Fruit fly (Drosophila melanogaster) whole organism, wandering third instar larva: ENCODE measurements around the gene RYa-R.

Experiments
- CG32264 ChIP-seq: fragments of 200-800 bp; sonication (Bioruptor generic); optimal IDR thresholded peaks from 2 replicates; lab custom pipeline; 2016; ENCODE audit warnings: missing biosample characterization, missing genetic modification characterization
- CG9705 ChIP-seq: fragments of 200-800 bp; sonication (Bioruptor generic); optimal IDR thresholded peaks from 2 replicates; lab custom pipeline; 2018; ENCODE audit warnings: missing biosample characterization, mild to moderate bottlenecking, missing genetic modification characterization
- CrebA ChIP-seq: fragments of 200-800 bp; sonication (Bioruptor generic); optimal IDR thresholded peaks from 2 replicates; lab custom pipeline; 2016; ENCODE audit warnings: missing biosample characterization, mild to moderate bottlenecking, missing genetic modification characterization, borderline replicate concordance
- Dfd ChIP-seq: fragments of >200 bp; optimal IDR thresholded peaks from 2 replicates; lab custom pipeline; 2017; ENCODE audit warnings: missing biosample characterization, missing genetic modification characterization
- Dif ChIP-seq: fragments of 200-275, 200-300 bp; sonication (Bioruptor generic); optimal IDR thresholded peaks from 2 replicates; lab custom pipeline; 2018; ENCODE audit warnings: missing biosample characterization, missing genetic modification characterization; ENCODE audit not compliant: partially characterized antibody
- GATAd ChIP-seq: sonication (Bioruptor generic); optimal IDR thresholded peaks from 2 replicates; lab custom pipeline; 2016; ENCODE audit warnings: missing biosample characterization, missing genetic modification characterization
- HLH106 ChIP-seq: fragments of 200-800 bp; optimal IDR thresholded peaks from 3 replicates; lab custom pipeline; 2019; ENCODE audit warnings: missing biosample characterization, mild to moderate bottlenecking, missing genetic modification characterization, moderate library complexity
- Hnf4 ChIP-seq: fragments of 200-800 bp; sonication (Bioruptor generic); optimal IDR thresholded peaks from 2 replicates; lab custom pipeline; 2016; ENCODE audit warnings: missing biosample characterization, mild to moderate bottlenecking, missing genetic modification characterization
- Hr78 ChIP-seq: fragments of >200 bp; optimal IDR thresholded peaks from 2 replicates; lab custom pipeline; 2017; ENCODE audit warnings: missing biosample characterization, missing genetic modification characterization
- Hr83 ChIP-seq: fragments of 200-300 bp; sonication (Bioruptor generic); optimal IDR thresholded peaks from 2 replicates; lab custom pipeline; 2016; ENCODE audit warnings: missing biosample characterization, mild to moderate bottlenecking, missing genetic modification characterization, moderate library complexity; ENCODE audit not compliant: poor library complexity, severe bottlenecking
- Jra ChIP-seq: sonication (Bioruptor generic); optimal IDR thresholded peaks from 2 replicates; lab custom pipeline; 2016; ENCODE audit warnings: missing biosample characterization, missing genetic modification characterization
- Myc ChIP-seq: fragments of >200 bp; optimal IDR thresholded peaks from 2 replicates; lab custom pipeline; 2017
- N ChIP-seq: fragments of >200 bp; optimal IDR thresholded peaks from 2 replicates; lab custom pipeline; 2018; ENCODE audit warnings: missing biosample characterization, missing external identifiers, missing genetic modification characterization
- OdsH ChIP-seq: fragments of 200-800 bp; sonication (Bioruptor generic); optimal IDR thresholded peaks from 2 replicates; lab custom pipeline; 2016; ENCODE audit warnings: missing biosample characterization, mild to moderate bottlenecking, missing genetic modification characterization
- Rel ChIP-seq, 2 experiments: fragments of 200-800 bp; sonication (Bioruptor generic) in 1 of 2; optimal IDR thresholded peaks; 2 replicates in 1 of 2; 3 replicates in 1 of 2; lab custom pipeline; 2016 to 2019; ENCODE audit warnings: mild to moderate bottlenecking in 2 of 2, missing biosample characterization in 2 of 2, missing genetic modification characterization in 2 of 2, moderate library complexity in 1 of 2
- Sp1 ChIP-seq: fragments of 200-800 bp; sonication (Bioruptor generic); optimal IDR thresholded peaks from 3 replicates; lab custom pipeline; 2019; ENCODE audit warnings: missing biosample characterization, mild to moderate bottlenecking, missing genetic modification characterization, moderate library complexity
- Vsx2 ChIP-seq: fragments of 200-300, 225-300 bp; sonication (Bioruptor generic); optimal IDR thresholded peaks from 2 replicates; lab custom pipeline; 2018; ENCODE audit warnings: missing biosample characterization, missing genetic modification characterization; ENCODE audit not compliant: partially characterized antibody
- br ChIP-seq: fragments of 200-800 bp; sonication (Bioruptor generic); optimal IDR thresholded peaks from 2 replicates; lab custom pipeline; 2016; ENCODE audit warnings: missing biosample characterization, missing genetic modification characterization
- brk ChIP-seq: fragments of 200-800 bp; sonication (Bioruptor generic); optimal IDR thresholded peaks from 2 replicates; lab custom pipeline; 2016; ENCODE audit warnings: missing biosample characterization, mild to moderate bottlenecking, missing genetic modification characterization
- dl ChIP-seq, 2 experiments: fragments of 175-275, 200-275 bp in 1 of 2; fragments of 200-275 bp in 1 of 2; sonication (Bioruptor generic); optimal IDR thresholded peaks; lab custom pipeline; 2018; ENCODE audit warnings: mild to moderate bottlenecking in 2 of 2, missing biosample characterization in 2 of 2, missing genetic modification characterization in 2 of 2, moderate library complexity in 2 of 2; ENCODE audit not compliant: partially characterized antibody in 2 of 2, insufficient read depth in 1 of 2
- dmrt93B ChIP-seq: fragments of 200-800 bp; sonication (Bioruptor generic); optimal IDR thresholded peaks from 2 replicates; lab custom pipeline; 2018; ENCODE audit warnings: missing biosample characterization, mild to moderate bottlenecking, missing genetic modification characterization
- foxo ChIP-seq, 2 experiments: fragments of 200-800 bp; sonication (Bioruptor generic); optimal IDR thresholded peaks; 2 replicates in 1 of 2; 3 replicates in 1 of 2; lab custom pipeline; 2016 to 2017; ENCODE audit warnings: missing biosample characterization in 2 of 2, missing genetic modification characterization in 2 of 2
- fru ChIP-seq: fragments of 200-800 bp; sonication (Bioruptor generic); optimal IDR thresholded peaks from 3 replicates; lab custom pipeline; 2016; ENCODE audit warnings: missing biosample characterization, mild to moderate bottlenecking, missing genetic modification characterization
- h ChIP-seq: fragments of 200-800 bp; sonication (Bioruptor generic); optimal IDR thresholded peaks from 3 replicates; lab custom pipeline; 2016; ENCODE audit warnings: missing biosample characterization, mild to moderate bottlenecking, missing genetic modification characterization
- jim ChIP-seq: fragments of 175-275, 200-325 bp; sonication (Bioruptor generic); optimal IDR thresholded peaks from 2 replicates; lab custom pipeline; 2016; ENCODE audit warnings: missing biosample characterization, mild to moderate bottlenecking, missing genetic modification characterization
- lola ChIP-seq: fragments of >200 bp; optimal IDR thresholded peaks from 2 replicates; lab custom pipeline; 2017; ENCODE audit warnings: missing biosample characterization, missing genetic modification characterization
- pan ChIP-seq: fragments of >200 bp; optimal IDR thresholded peaks from 2 replicates; lab custom pipeline; 2017
- psq ChIP-seq: fragments of 200-800 bp; sonication (Bioruptor generic); optimal IDR thresholded peaks from 3 replicates; lab custom pipeline; 2017; ENCODE audit warnings: missing biosample characterization, mild to moderate bottlenecking, missing genetic modification characterization, moderate library complexity
- rgr ChIP-seq: fragments of 200-800 bp; sonication (Bioruptor generic); optimal IDR thresholded peaks from 3 replicates; lab custom pipeline; 2016; ENCODE audit warnings: missing biosample characterization, mild to moderate bottlenecking, missing genetic modification characterization
- sage ChIP-seq: fragments of 200-800 bp; sonication (Bioruptor generic); optimal IDR thresholded peaks from 2 replicates; lab custom pipeline; 2016; ENCODE audit warnings: missing biosample characterization, mild to moderate bottlenecking, missing genetic modification characterization
- sv ChIP-seq: fragments of 200-800 bp; sonication (Bioruptor generic); optimal IDR thresholded peaks from 3 replicates; lab custom pipeline; 2016; ENCODE audit warnings: missing biosample characterization, missing genetic modification characterization
- tai ChIP-seq: sonication (Bioruptor generic); optimal IDR thresholded peaks from 2 replicates; lab custom pipeline; 2016; ENCODE audit warnings: missing biosample characterization, missing genetic modification characterization
- usp ChIP-seq: fragments of >200 bp; optimal IDR thresholded peaks from 2 replicates; lab custom pipeline; 2017; ENCODE audit warnings: missing biosample characterization, missing genetic modification characterization
- woc ChIP-seq: sonication (Bioruptor generic); optimal IDR thresholded peaks from 2 replicates; lab custom pipeline; 2016; ENCODE audit warnings: missing biosample characterization, mild to moderate bottlenecking, missing genetic modification characterization

Gene RYa-R

DNA sequence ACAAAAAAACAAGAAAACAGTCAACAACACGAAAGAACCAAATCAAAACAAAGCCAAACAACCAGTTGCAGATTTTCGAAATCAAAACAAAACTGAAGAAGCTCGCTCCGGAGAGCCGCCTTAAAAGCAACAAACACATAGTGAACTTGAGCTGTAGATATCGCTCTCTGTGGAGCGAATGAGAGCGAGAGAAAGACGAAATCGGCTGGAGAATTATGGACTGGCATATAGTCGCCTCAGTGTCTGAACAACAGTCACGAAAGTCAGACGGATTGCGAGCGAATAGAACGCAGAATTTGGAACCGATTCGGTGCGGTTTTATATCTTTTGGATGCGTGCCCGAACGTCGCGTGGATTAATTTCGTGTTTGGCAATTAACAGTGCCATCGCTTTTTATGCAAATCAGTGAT is 16.5 kb upstream of the RYa-R start:
- TF ChIP-seq Dif (GFP tag; lab: Kevin White, UChicago) (peak; percentile 96), fru (no peak), h (peak; percentile 67), OdsH (GFP tag; lab: Kevin White, UChicago) (no peak), HLH106 (no peak), psq (GFP tag; lab: Kevin White, UChicago) (peak; percentile 87), sv (no peak), Hr83 (GFP tag; lab: Kevin White, UChicago) (peak; percentile 37), jim (GFP tag; lab: Kevin White, UChicago) (peak; percentile 21), Dfd (no peak), Sp1 (GFP tag; lab: Kevin White, UChicago) (no peak), foxo (GFP tag; optimal IDR thresholded peaks at IDR 0.05; lab: Kevin White, UChicago) (peak in 1 of 2 experiments; percentile 14), dl (GFP tag; optimal IDR thresholded peaks at IDR 0.05; lab: Kevin White, UChicago; ENCODE audit: insufficient read depth in 1 of 2, partially characterized antibody in 2 of 2) (peak; percentile 88 to 93), Vsx2 (GFP tag; lab: Kevin White, UChicago) (peak; percentile 77), CG9705 (GFP tag; lab: Kevin White, UChicago) (no peak)

DNA sequence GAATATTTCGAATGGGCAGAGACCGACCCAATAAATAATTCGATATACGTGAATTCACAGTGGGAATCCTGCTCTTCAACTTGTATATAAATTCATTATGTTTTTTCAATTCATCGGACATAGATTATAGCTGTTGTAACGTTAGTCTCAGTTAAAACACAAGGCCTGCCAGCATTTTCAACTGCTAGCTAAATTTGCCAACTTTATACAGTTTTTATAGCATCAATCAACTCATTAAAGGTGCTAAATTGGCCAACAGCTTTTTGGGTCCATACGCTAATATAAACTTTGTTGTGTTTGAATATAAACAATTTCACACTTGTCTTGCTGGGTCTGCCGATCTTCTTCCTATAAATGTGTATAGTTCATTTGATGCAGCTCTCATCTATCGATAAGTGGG is 14.7 kb upstream of the RYa-R start:
- TF ChIP-seq CrebA (GFP tag; lab: Kevin White, UChicago) = no peak
- no peak for TF ChIP-seq CG9705 (GFP tag; lab: Kevin White, UChicago)
- no peak for TF ChIP-seq Hr83 (GFP tag; lab: Kevin White, UChicago)
- TF ChIP-seq Dif (GFP tag; lab: Kevin White, UChicago) = no peak
- TF ChIP-seq brk (GFP tag; lab: Kevin White, UChicago) = no peak
- TF ChIP-seq Dfd = no peak
- TF ChIP-seq br (GFP tag; lab: Kevin White, UChicago) = no peak
- TF ChIP-seq woc (GFP tag; lab: Kevin White, UChicago) = no peak
- no peak for TF ChIP-seq dmrt93B (GFP tag; lab: Kevin White, UChicago)
- TF ChIP-seq Hnf4 (GFP tag; lab: Kevin White, UChicago) = no peak
- TF ChIP-seq foxo (GFP tag; optimal IDR thresholded peaks at IDR 0.05; lab: Kevin White, UChicago) = no peak
- no peak for TF ChIP-seq tai (GFP tag; lab: Kevin White, UChicago)
- TF ChIP-seq, all 38 proteins: peak for 0

DNA sequence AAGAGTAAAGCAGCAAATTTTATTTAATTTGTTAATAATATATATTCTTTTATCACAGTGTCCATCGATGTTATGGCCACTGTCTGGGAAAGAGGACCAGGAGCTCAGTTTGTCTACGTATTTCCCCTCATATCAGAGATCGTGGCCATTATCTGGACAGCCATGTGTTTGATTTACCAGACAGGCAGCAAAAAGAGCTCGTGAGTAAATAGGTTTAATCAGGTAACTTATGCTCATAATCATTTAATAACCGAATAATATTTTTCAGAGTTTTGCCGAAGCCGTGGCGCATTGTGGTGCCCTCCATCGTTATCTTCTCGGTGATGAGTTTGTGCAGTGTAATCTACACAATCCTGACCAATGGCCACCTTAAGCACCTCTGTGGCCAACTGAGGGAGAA is 12.3 kb upstream of the RYa-R start:
- TF ChIP-seq rgr (no peak), woc (GFP tag; lab: Kevin White, UChicago) (no peak), dmrt93B (GFP tag; lab: Kevin White, UChicago) (no peak), Rel (GFP tag; optimal IDR thresholded peaks at IDR 0.05; lab: Kevin White, UChicago) (no peak), Rel (tag; optimal IDR thresholded peaks at IDR 0.05; lab: Kevin White, UChicago) (no peak), Dfd (no peak), foxo (GFP tag; optimal IDR thresholded peaks at IDR 0.05; lab: Kevin White, UChicago) (no peak), tai (GFP tag; lab: Kevin White, UChicago) (no peak), Vsx2 (GFP tag; lab: Kevin White, UChicago) (no peak), dl (GFP tag; optimal IDR thresholded peaks at IDR 0.05; lab: Kevin White, UChicago; ENCODE audit: insufficient read depth in 1 of 2, partially characterized antibody in 2 of 2) (no peak), br (GFP tag; lab: Kevin White, UChicago) (no peak)

DNA sequence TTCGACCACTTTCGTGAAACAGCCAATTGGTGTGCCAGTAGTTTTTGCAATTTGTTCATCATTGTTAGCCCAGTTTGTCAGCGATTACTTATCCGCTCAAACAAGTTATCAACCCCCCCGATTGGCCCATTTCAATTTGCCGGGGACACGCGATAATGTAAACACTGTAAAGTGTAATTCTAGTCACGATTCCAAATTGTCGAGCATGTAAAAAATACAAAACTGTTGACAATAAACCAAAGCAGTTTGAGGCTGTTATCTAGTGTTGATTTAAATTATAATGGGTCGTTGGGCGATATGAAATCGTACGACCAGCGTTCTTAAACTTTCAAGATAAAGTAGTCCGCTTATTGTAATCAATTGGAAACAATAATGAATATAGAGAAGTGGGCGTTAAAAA is 9.3 kb upstream of the RYa-R start:
- TF ChIP-seq CG32264 (GFP tag; lab: Kevin White, UChicago) = no peak
- no peak for TF ChIP-seq CrebA (GFP tag; lab: Kevin White, UChicago)
- TF ChIP-seq usp (GFP tag; lab: Kevin White, UChicago) = no peak
- no peak for TF ChIP-seq Myc (lab: Kevin White, UChicago)
- no peak for TF ChIP-seq Rel (GFP tag; optimal IDR thresholded peaks at IDR 0.05; lab: Kevin White, UChicago)
- no peak for TF ChIP-seq Rel (tag; optimal IDR thresholded peaks at IDR 0.05; lab: Kevin White, UChicago)
- TF ChIP-seq lola = no peak

DNA sequence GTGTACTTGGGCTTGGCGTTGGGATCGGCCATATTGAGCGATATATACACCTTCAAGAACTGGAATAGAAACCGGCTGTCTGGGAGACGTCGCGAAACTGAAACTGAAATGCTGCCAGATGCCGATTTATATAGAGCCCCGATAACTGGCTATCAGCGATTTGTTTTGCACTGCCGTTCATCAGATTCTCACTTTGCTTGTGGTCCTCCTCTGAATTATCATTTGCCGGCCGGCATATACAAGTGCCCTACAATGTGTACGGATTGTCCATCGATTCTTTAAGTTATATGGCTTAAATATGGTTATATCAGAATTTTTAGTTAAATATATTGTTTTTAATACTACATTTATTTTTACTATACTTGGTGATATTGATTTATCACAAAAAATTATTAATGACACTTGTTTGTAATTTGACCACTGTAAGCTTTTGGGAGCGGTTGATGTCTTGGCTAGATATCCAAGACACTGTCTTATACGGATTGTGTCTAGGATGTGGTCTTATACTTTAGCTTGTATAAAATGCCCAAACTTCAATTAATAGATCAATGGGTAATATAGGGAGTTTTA is 8.3 kb upstream of the RYa-R start, which contains the start of gene CG31075:
CG31075 (minus strand) TSS at position 106 of the 570 bp plus-strand sequence.
- TF ChIP-seq Vsx2 (GFP tag; lab: Kevin White, UChicago) (no peak), sage (GFP tag; lab: Kevin White, UChicago) (peak; percentile 92), foxo (GFP tag; optimal IDR thresholded peaks at IDR 0.05; lab: Kevin White, UChicago) (peak in 1 of 2 experiments; percentile 97), Sp1 (GFP tag; lab: Kevin White, UChicago) (peak; percentile 90), fru (peak; percentile 90), N (GFP tag; lab: Kevin White, UChicago) (no peak), usp (GFP tag; lab: Kevin White, UChicago) (no peak), dl (GFP tag; optimal IDR thresholded peaks at IDR 0.05; lab: Kevin White, UChicago; ENCODE audit: insufficient read depth in 1 of 2, partially characterized antibody in 2 of 2) (peak in 1 of 2 experiments; percentile 12), h (peak; percentile 91), GATAd (GFP tag; lab: Kevin White, UChicago) (no peak), CG9705 (GFP tag; lab: Kevin White, UChicago) (peak; percentile 87), Jra (GFP tag; lab: Kevin White, UChicago) (peak; percentile 50), CG32264 (GFP tag; lab: Kevin White, UChicago) (peak; percentile 71), Dif (GFP tag; lab: Kevin White, UChicago) (peak; percentile 70), woc (GFP tag; lab: Kevin White, UChicago) (peak; percentile 84), Dfd (no peak), Hr83 (GFP tag; lab: Kevin White, UChicago) (peak; percentile 58), jim (GFP tag; lab: Kevin White, UChicago) (no peak), Hr78 (GFP tag; lab: Kevin White, UChicago) (no peak), pan (no peak), CrebA (GFP tag; lab: Kevin White, UChicago) (peak; percentile 50), brk (GFP tag; lab: Kevin White, UChicago) (peak; percentile 93), HLH106 (peak; percentile 89), dmrt93B (GFP tag; lab: Kevin White, UChicago) (peak; percentile 88)
